Worm (Caenorhabditis elegans): Measurements from ENCODE around the gene clec-126.
"Not testable (repeated sequence)": the region's sequence is repeated elsewhere in the genome, so short reads cannot be mapped to it uniquely, and the experiment has no call there.

Gene clec-126

DNA sequence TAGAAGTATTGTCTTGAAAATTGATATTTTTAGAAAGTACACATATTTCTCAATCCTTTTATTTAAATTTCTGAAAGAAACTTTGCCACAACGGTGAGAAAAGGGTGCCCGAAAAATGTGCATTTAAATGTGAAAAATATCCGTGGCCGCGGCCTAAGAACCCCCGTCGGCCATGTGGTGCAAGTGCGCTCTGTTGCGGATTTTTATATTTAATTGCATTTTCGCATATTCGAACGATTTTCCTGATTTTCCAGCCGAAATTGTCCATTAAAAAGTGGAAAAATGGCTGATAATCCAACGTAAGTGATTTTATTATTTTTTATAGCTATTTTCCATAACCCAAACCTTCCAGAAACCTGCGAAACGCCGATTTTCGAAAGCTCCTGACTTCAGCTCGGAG, 37.1 kb upstream of the clec-126 start, which contains the start of gene smu-2 (continued):
- TF ChIP-seq set-16 (GFP tag; IDR thresholded peaks at IDR 0.05) (no peak), ceh-82 (tag; optimal IDR thresholded peaks at IDR 0.05) (no peak), daf-19 (GFP tag; conservative IDR thresholded peaks at IDR 0.05) (no peak), nhr-48 (tag; optimal IDR thresholded peaks at IDR 0.05) (no peak), ceh-44 (GFP tag; IDR thresholded peaks at IDR 0.05) (no peak), nhr-76 (tag; optimal IDR thresholded peaks at IDR 0.05) (no peak), ama-1 (optimal IDR thresholded peaks at IDR 0.05) (no peak), zip-11 (GFP tag; IDR thresholded peaks at IDR 0.05) (no peak), lin-38 (GFP tag; IDR thresholded peaks at IDR 0.05) (peak; percentile 97), Y5F2A.4 (GFP tag; optimal IDR thresholded peaks at IDR 0.05) (no peak), tag-97 (GFP tag; IDR thresholded peaks at IDR 0.05) (no peak), lin-1 (GFP tag; IDR thresholded peaks at IDR 0.05) (no peak), hmg-1.1 (GFP tag; IDR thresholded peaks at IDR 0.05) (no peak), spr-1 (tag; optimal IDR thresholded peaks at IDR 0.05) (no peak), zip-2 (tag; optimal IDR thresholded peaks at IDR 0.05) (no peak), daf-12 (tag; optimal IDR thresholded peaks at IDR 0.05) (no peak), F44E2.7 (GFP tag; IDR thresholded peaks at IDR 0.05) (no peak), Y105C5A.15 (GFP tag; IDR thresholded peaks at IDR 0.05) (no peak), mep-1 (tag; optimal IDR thresholded peaks at IDR 0.05) (no peak), daf-16 (GFP tag; optimal IDR thresholded peaks at IDR 0.05) (no peak), daf-16 (tag; optimal IDR thresholded peaks at IDR 0.05) (no peak), skn-1 (tag; optimal IDR thresholded peaks at IDR 0.05) (no peak), php-3 (GFP tag; IDR thresholded peaks at IDR 0.05) (0 out of 2 replicates have a peak, but pooled peaks have one; percentile 43), nhr-6 (tag; optimal IDR thresholded peaks at IDR 0.05) (no peak), ZK546.5 (tag; optimal IDR thresholded peaks at IDR 0.05) (no peak), fos-1 (tag; optimal IDR thresholded peaks at IDR 0.05) (no peak), F49E8.2 (tag; optimal IDR thresholded peaks at IDR 0.05; ENCODE audit: borderline replicate concordance) (no peak)

ce11 chrII:3490797-3491196, 28.5 kb upstream of the clec-126 start, which contains the start of gene fbxb-112:
fbxb-112 (plus strand) TSS chrII:3491097.
- not testable (repeated sequence) for TF ChIP-seq lin-38 (GFP tag; IDR thresholded peaks at IDR 0.05); ztf-7 (tag; optimal IDR thresholded peaks at IDR 0.05); R02D3.7 (tag; optimal IDR thresholded peaks at IDR 0.05)

DNA sequence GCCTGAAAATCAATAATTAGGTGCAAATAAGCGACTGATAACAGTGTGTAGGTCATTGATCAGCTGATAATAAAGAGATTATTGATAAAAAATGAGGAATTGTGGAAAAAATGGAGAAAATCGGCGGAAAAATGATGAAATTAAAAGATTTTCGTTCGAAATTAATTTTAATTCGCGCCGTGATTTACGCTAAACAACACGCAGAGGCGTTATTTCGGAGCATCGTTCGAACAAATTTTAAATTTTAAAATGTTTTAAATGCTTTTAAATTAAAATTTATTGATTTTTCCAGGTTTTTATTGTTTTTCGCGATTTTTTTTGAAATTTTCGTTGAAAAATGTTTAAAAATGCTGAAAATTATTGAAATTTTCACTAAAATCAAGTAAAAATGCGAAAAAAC, 19.9 kb upstream of the clec-126 start, which contains the start of gene Y49F6B.9:
TSS of gene Y49F6B.9 (minus strand) at position 2 of the 400 bp plus-strand sequence.
- TF ChIP-seq Y48G9A.11 (GFP tag; IDR thresholded peaks at IDR 0.05) (peak; percentile 94), pha-4 (GFP tag; IDR thresholded peaks at IDR 0.05) (no peak), pha-4 (tag; optimal IDR thresholded peaks at IDR 0.05) (no peak), aha-1 (tag) (peak; percentile 87)

DNA sequence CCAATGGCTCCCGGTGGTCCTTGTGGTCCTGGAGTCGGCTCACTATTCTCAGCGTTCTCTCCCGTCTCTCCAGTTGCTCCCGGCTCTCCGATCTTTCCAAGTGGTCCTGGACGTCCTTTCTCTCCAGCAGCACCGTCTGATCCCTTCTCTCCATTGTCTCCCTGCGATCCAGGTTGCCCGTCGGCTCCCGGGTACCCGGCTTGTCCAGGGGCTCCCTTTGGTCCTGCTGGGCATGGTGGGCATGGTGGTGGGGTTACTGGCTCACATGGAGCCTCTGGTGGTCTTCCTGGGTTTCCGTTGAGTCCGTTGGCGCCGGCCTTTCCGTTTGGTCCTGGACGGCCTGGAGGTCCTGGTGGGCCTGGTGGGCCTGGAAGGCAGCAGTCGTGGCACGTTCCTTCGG, 18.9 kb upstream of the clec-126 start:
- peak; percentile 65; the same call in 1 of the 2 replicates for TF ChIP-seq egl-43 (GFP tag; IDR thresholded peaks at IDR 0.05)
- TF ChIP-seq T26A8.4 (GFP tag; IDR thresholded peaks at IDR 0.05), result peak; percentile 57
- TF ChIP-seq D1046.2 (GFP tag; IDR thresholded peaks at IDR 0.05), result no peak
- TF ChIP-seq hlh-30 (tag; optimal IDR thresholded peaks at IDR 0.05; ENCODE audit: insufficient read depth), result no peak
- no peak for TF ChIP-seq hif-1 (tag; optimal IDR thresholded peaks at IDR 0.05)
- TF ChIP-seq mxl-3 (GFP tag; optimal IDR thresholded peaks at IDR 0.05), result no peak
- TF ChIP-seq mxl-2 (GFP tag; conservative IDR thresholded peaks at IDR 0.05), result no peak
- no peak for TF ChIP-seq nhr-237 (tag; optimal IDR thresholded peaks at IDR 0.05)
- TF ChIP-seq nhr-111 (GFP tag; optimal IDR thresholded peaks at IDR 0.05), result peak; percentile 13
- no peak for TF ChIP-seq duxl-1 (tag; optimal IDR thresholded peaks at IDR 0.05; ENCODE audit: poor library complexity)
- peak; percentile 31; the same call in 1 of the 2 replicates for TF ChIP-seq php-3 (GFP tag; IDR thresholded peaks at IDR 0.05)
- TF ChIP-seq ztf-7 (tag; optimal IDR thresholded peaks at IDR 0.05), result no peak
- TF ChIP-seq vab-7 (GFP tag; IDR thresholded peaks at IDR 0.05), result no peak
- no peak for TF ChIP-seq ceh-32 (tag; optimal IDR thresholded peaks at IDR 0.05; ENCODE audit: poor library complexity)
- TF ChIP-seq set-16 (GFP tag; IDR thresholded peaks at IDR 0.05), result peak; percentile 97
- TF ChIP-seq ceh-82 (tag; optimal IDR thresholded peaks at IDR 0.05), result no peak
- TF ChIP-seq spr-1 (tag; optimal IDR thresholded peaks at IDR 0.05), result peak; percentile 7
- TF ChIP-seq ztf-11 (tag; optimal IDR thresholded peaks at IDR 0.05), result no peak
- TF ChIP-seq unc-62 (GFP tag; optimal IDR thresholded peaks at IDR 0.05 in 1 of 2), result no peak
- TF ChIP-seq unc-62 (tag; optimal IDR thresholded peaks at IDR 0.05), result no peak
- TF ChIP-seq nhr-41 (GFP tag; IDR thresholded peaks at IDR 0.05), result no peak

Measured in whole organism, L4 larva.